Fruit fly (Drosophila melanogaster): Measurements from ENCODE around the gene CG4666.

The CG4666 gene

dm6 chrX:6077686-6078085 lies at the start of gene CG4666:
TSS of gene CG4666 (minus strand) at chrX:6077786.
- TF ChIP-seq noc (tag; optimal IDR thresholded peaks at IDR 0.05): no peak

dm6 chrX:6109872-6110271 lies 32.3 kb upstream of the CG4666 start:
- TF ChIP-seq noc (tag; optimal IDR thresholded peaks at IDR 0.05): no peak

dm6 chrX:6104724-6105123 lies 27.1 kb upstream of the CG4666 start:
- no peak for TF ChIP-seq noc (tag; optimal IDR thresholded peaks at IDR 0.05)

dm6 chrX:6097578-6097977 lies 20.0 kb upstream of the CG4666 start:
- peak; percentile 23 for TF ChIP-seq noc (tag; optimal IDR thresholded peaks at IDR 0.05)

- no peak for TF ChIP-seq noc (tag; optimal IDR thresholded peaks at IDR 0.05)
These were observed 17.0 kb upstream of the CG4666 start for dm6 chrX:6094599-6094998.

dm6 chrX:6094078-6094477 lies 16.5 kb upstream of the CG4666 start:
- TF ChIP-seq noc (tag; optimal IDR thresholded peaks at IDR 0.05): no peak

dm6 chrX:6092235-6092634 lies 14.6 kb upstream of the CG4666 start:
- no peak for TF ChIP-seq noc (tag; optimal IDR thresholded peaks at IDR 0.05)

- TF ChIP-seq noc (tag; optimal IDR thresholded peaks at IDR 0.05): peak; percentile 45
These were observed 13.5 kb upstream of the CG4666 start, which contains the start of the genes Nep1 and Mipp2 for dm6 chrX:6090809-6091667. TSS of gene Nep1 (plus strand) at chrX:6091205. TSS of gene Mipp2 (minus strand) at chrX:6091471.

dm6 chrX:6089679-6090460 lies 12.3 kb upstream of the CG4666 start, which contains the start of gene raptor:
TSS of gene raptor (minus strand) at chrX:6090201.
- no peak for TF ChIP-seq noc (tag; optimal IDR thresholded peaks at IDR 0.05)

dm6 chrX:6081296-6081695 lies 3.7 kb upstream of the CG4666 start, which contains the start of gene CG4660:
TSS of gene CG4660 (minus strand) at chrX:6081372.
- no peak for TF ChIP-seq noc (tag; optimal IDR thresholded peaks at IDR 0.05)

- TF ChIP-seq noc (tag; optimal IDR thresholded peaks at IDR 0.05): peak; percentile 23
These were observed 491 bp downstream of the CG4666 start for dm6 chrX:6077043-6077547.

dm6 chrX:6075586-6075985 lies 2.0 kb downstream of the CG4666 start:
- TF ChIP-seq noc (tag; optimal IDR thresholded peaks at IDR 0.05): no peak

- TF ChIP-seq noc (tag; optimal IDR thresholded peaks at IDR 0.05): peak; percentile 16
These were observed 2.7 kb downstream of the CG4666 start, which contains the start of gene Tsp5D for dm6 chrX:6074845-6075244. TSS of gene Tsp5D (minus strand) at chrX:6074857.

dm6 chrX:6068714-6069113 lies 8.9 kb downstream of the CG4666 start:
- no peak for TF ChIP-seq noc (tag; optimal IDR thresholded peaks at IDR 0.05)

- TF ChIP-seq noc (tag; optimal IDR thresholded peaks at IDR 0.05): no peak
These were observed 10.1 kb downstream of the CG4666 start, which contains the start of gene CG5928 for dm6 chrX:6067281-6068008. TSS of gene CG5928 (plus strand) at chrX:6067958.

dm6 chrX:6066316-6066715 lies 11.3 kb downstream of the CG4666 start, which contains the start of gene CG43115:
TSS of gene CG43115 (minus strand) at chrX:6066416.
- no peak for TF ChIP-seq noc (tag; optimal IDR thresholded peaks at IDR 0.05)
